Worm (Caenorhabditis elegans) whole organism, L3 larva: Measurements from ENCODE around the gene srx-74.

ENCODE experiments used
- ZK546.5 ChIP-seq: sonication (generic microtip); optimal IDR thresholded peaks from 2 replicates; lab custom pipeline; 2017; ENCODE audit warnings: missing biosample characterization, missing genetic modification characterization
- ama-1 ChIP-seq: fragments of 150-350 bp; optimal IDR thresholded peaks from 2 replicates; lab custom pipeline; 2018
- ceh-16 ChIP-seq: sonication (generic microtip); optimal IDR thresholded peaks from 2 replicates; lab custom pipeline; 2017; ENCODE audit warnings: missing biosample characterization, missing genetic modification characterization
- ceh-28 ChIP-seq: fragments of 150-350 bp; optimal IDR thresholded peaks from 2 replicates; lab custom pipeline; 2014; ENCODE audit warnings: missing biosample characterization, missing genetic modification reagents, missing genetic modification characterization
- daf-12 ChIP-seq: fragments of 150-350 bp; optimal IDR thresholded peaks from 2 replicates; lab custom pipeline; 2014; ENCODE audit warnings: missing biosample characterization, missing genetic modification reagents, missing genetic modification characterization
- egl-27 ChIP-seq: sonication (generic microtip); optimal IDR thresholded peaks from 4 replicates; lab custom pipeline; 2017; ENCODE audit warnings: missing biosample characterization, missing genetic modification reagents, missing genetic modification characterization
- egl-5 ChIP-seq: fragments of 150-350 bp; optimal IDR thresholded peaks from 2 replicates; lab custom pipeline; 2017; ENCODE audit warnings: missing biosample characterization, missing genetic modification reagents, missing genetic modification characterization, inconsistent platforms
- elt-1 ChIP-seq: fragments of 150-350 bp; optimal IDR thresholded peaks from 2 replicates; lab custom pipeline; 2014; ENCODE audit warnings: missing biosample characterization, missing genetic modification characterization
- elt-3 ChIP-seq, 3 experiments: fragments of 150-350 bp in 1 of 3; sonication (generic microtip) in 2 of 3; optimal IDR thresholded peaks; 2 replicates in 2 of 3; 4 replicates in 1 of 3; lab custom pipeline; 2014 to 2017; ENCODE audit warnings: missing biosample characterization in 3 of 3, missing genetic modification characterization in 3 of 3
- eor-1 ChIP-seq, 2 experiments: fragments of 150-350 bp; optimal IDR thresholded peaks; 2 replicates each; lab custom pipeline; 2014 to 2018; ENCODE audit warnings: missing biosample characterization in 2 of 2, missing genetic modification characterization in 2 of 2
- fkh-10 ChIP-seq: sonication (generic microtip); optimal IDR thresholded peaks from 2 replicates; lab custom pipeline; 2017; ENCODE audit warnings: missing biosample characterization, missing genetic modification reagents, missing genetic modification characterization
- fos-1 ChIP-seq: fragments of 150-350 bp; optimal IDR thresholded peaks from 2 replicates; lab custom pipeline; 2014; ENCODE audit warnings: missing biosample characterization, missing genetic modification characterization
- lin-15B ChIP-seq: fragments of 150-350 bp; optimal IDR thresholded peaks from 2 replicates; lab custom pipeline; 2014; ENCODE audit warnings: missing biosample characterization, missing genetic modification characterization
- lin-39 ChIP-seq: fragments of 150-350 bp; optimal IDR thresholded peaks from 2 replicates; lab custom pipeline; 2018; ENCODE audit warnings: missing biosample characterization, missing genetic modification reagents, missing genetic modification characterization
- lsy-12 ChIP-seq: sonication (generic microtip); optimal IDR thresholded peaks from 2 replicates; lab custom pipeline; 2016; ENCODE audit warnings: mild to moderate bottlenecking, missing genetic modification characterization, missing compliant biosample characterization
- mdl-1 ChIP-seq: fragments of 150-350 bp; optimal IDR thresholded peaks from 2 replicates; lab custom pipeline; 2014; ENCODE audit warnings: missing biosample characterization, missing genetic modification characterization
- mml-1 ChIP-seq: fragments of 150-350 bp; sonication (generic microtip); optimal IDR thresholded peaks from 3 replicates; lab custom pipeline; 2014; ENCODE audit warnings: missing biosample characterization, missing genetic modification characterization
- nfya-1 ChIP-seq: sonication (generic microtip); optimal IDR thresholded peaks from 2 replicates; lab custom pipeline; 2017; ENCODE audit warnings: missing genetic modification characterization, mild to moderate bottlenecking, missing compliant biosample characterization, antibody characterized with exemption, moderate library complexity; ENCODE audit not compliant: insufficient read depth
- nhr-11 ChIP-seq: fragments of 150-350 bp; optimal IDR thresholded peaks from 2 replicates; lab custom pipeline; 2014; ENCODE audit warnings: missing biosample characterization, missing genetic modification characterization
- nhr-12 ChIP-seq: fragments of 150-350 bp; optimal IDR thresholded peaks from 2 replicates; lab custom pipeline; 2014; ENCODE audit warnings: missing biosample characterization, missing genetic modification characterization
- nhr-23 ChIP-seq: fragments of 150-350 bp; optimal IDR thresholded peaks from 2 replicates; lab custom pipeline; 2014; ENCODE audit warnings: missing biosample characterization, missing genetic modification reagents, missing genetic modification characterization
- nhr-237 ChIP-seq: fragments of 150-350 bp; optimal IDR thresholded peaks from 2 replicates; lab custom pipeline; 2014; ENCODE audit warnings: missing biosample characterization, missing genetic modification characterization
- nhr-25 ChIP-seq: sonication (generic microtip); optimal IDR thresholded peaks from 2 replicates; lab custom pipeline; 2017; ENCODE audit warnings: missing biosample characterization, missing genetic modification characterization
- nhr-28 ChIP-seq: fragments of 150-350 bp; optimal IDR thresholded peaks from 2 replicates; lab custom pipeline; 2014; ENCODE audit warnings: missing biosample characterization, missing genetic modification characterization
- nhr-43 ChIP-seq: sonication (generic microtip); optimal IDR thresholded peaks from 2 replicates; lab custom pipeline; 2016; ENCODE audit warnings: mild to moderate bottlenecking, missing genetic modification characterization, missing compliant biosample characterization; ENCODE audit not compliant: poor library complexity, severe bottlenecking
- nhr-67 ChIP-seq: fragments of 150-350 bp; optimal IDR thresholded peaks from 2 replicates; lab custom pipeline; 2014; ENCODE audit warnings: missing biosample characterization, missing genetic modification characterization
- nhr-76 ChIP-seq: fragments of 150-350 bp; sonication (generic microtip); optimal IDR thresholded peaks from 5 replicates; lab custom pipeline; 2014; ENCODE audit warnings: missing biosample characterization, missing genetic modification characterization
- nhr-77 ChIP-seq: fragments of 150-350 bp; optimal IDR thresholded peaks from 2 replicates; lab custom pipeline; 2014; ENCODE audit warnings: missing biosample characterization, missing genetic modification characterization
- pha-4 ChIP-seq: fragments of 150-350 bp; optimal IDR thresholded peaks from 2 replicates; lab custom pipeline; 2014; ENCODE audit warnings: missing biosample characterization, missing genetic modification reagents, missing genetic modification characterization
- sea-2 ChIP-seq: fragments of 150-350 bp; sonication (generic microtip); optimal IDR thresholded peaks from 4 replicates; lab custom pipeline; 2014; ENCODE audit warnings: missing biosample characterization, missing genetic modification reagents, missing genetic modification characterization
- snpc-4 ChIP-seq: fragments of 150-350 bp; optimal IDR thresholded peaks from 2 replicates; lab custom pipeline; 2014; ENCODE audit warnings: missing biosample characterization, missing genetic modification characterization
- tbx-2 ChIP-seq: sonication (generic microtip); optimal IDR thresholded peaks from 2 replicates; lab custom pipeline; 2016; ENCODE audit warnings: mild to moderate bottlenecking, missing genetic modification characterization, missing compliant biosample characterization
- unc-62 ChIP-seq: fragments of 150-350 bp; sonication (generic microtip); optimal IDR thresholded peaks from 4 replicates; lab custom pipeline; 2014; ENCODE audit warnings: missing biosample characterization, missing genetic modification reagents, missing genetic modification characterization
- zag-1 ChIP-seq: fragments of 150-350 bp; optimal IDR thresholded peaks from 2 replicates; lab custom pipeline; 2014; ENCODE audit warnings: missing biosample characterization, missing genetic modification characterization
- ztf-11 ChIP-seq: fragments of 150-350 bp; optimal IDR thresholded peaks from 2 replicates; lab custom pipeline; 2014; ENCODE audit warnings: missing biosample characterization, missing genetic modification characterization
- ztf-4 ChIP-seq: fragments of 150-350 bp; optimal IDR thresholded peaks from 2 replicates; lab custom pipeline; 2014; ENCODE audit warnings: missing biosample characterization, missing genetic modification characterization

The srx-74 gene

DNA sequence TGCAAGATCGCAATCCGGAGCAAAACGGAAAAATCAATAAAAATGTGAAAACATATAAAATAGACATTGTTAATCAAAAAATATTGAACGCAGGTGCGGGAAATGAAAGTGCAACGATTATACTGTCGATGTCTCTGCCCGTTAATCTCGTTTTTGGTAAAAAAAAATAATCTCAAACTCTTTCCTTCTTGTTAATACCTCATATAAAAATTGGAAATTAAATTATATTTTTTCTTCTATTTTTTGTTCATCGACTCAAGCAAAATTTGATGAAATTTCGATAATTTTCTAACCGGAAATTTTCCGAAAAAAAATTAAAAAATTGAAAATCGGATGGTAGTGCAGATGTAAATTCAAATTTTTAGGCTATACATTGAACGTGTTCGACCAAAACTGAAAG, 10.2 kb upstream of the srx-74 start, which contains the start of gene K03B4.9:
Gene K03B4.9, minus strand, starts transcription at position 101 of the 400 bp plus-strand sequence.
- TF ChIP-seq ceh-28 (tag; lab: Kevin White, UChicago) (no peak), ama-1 (no peak), egl-27 (no peak), mml-1 (tag; lab: Kevin White, UChicago) (no peak), sea-2 (GFP tag; lab: Kevin White, UChicago) (no peak)

DNA sequence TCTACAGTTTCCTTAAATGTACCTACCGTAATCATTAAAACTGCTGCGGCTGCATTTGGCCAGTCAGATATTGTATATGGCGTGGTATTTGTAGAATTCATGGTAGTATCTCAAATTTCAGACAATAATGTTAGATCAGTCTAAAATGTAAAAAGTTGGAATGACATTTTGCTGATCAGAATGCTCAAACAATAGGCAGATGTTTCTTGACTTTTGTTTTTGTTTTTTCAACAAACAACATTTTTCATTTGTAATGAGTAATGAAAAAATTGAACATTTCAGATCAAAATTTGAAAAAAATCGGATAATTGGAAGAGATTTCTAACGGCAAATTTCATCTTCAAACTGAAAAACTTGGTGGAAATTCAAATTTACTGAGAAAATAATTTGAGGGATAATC, 6.3 kb upstream of the srx-74 start, which contains the start of gene srx-77:
Gene srx-77, minus strand, starts transcription at position 101 of the 400 bp plus-strand sequence.
- TF ChIP-seq nhr-67 (tag; lab: Kevin White, UChicago) (no peak), daf-12 (tag; lab: Kevin White, UChicago) (no peak), egl-5 (tag; lab: Kevin White, UChicago) (no peak), fos-1 (tag; lab: Kevin White, UChicago) (no peak), fkh-10 (GFP tag; lab: Kevin White, UChicago) (no peak), mml-1 (tag; lab: Kevin White, UChicago) (no peak), pha-4 (tag; lab: Kevin White, UChicago) (no peak), egl-27 (no peak), lsy-12 (no peak), ceh-16 (no peak), nhr-76 (tag; lab: Kevin White, UChicago) (no peak), nfya-1 (tag; lab: Kevin White, UChicago) (no peak), ZK546.5 (tag; lab: Kevin White, UChicago) (no peak), nhr-237 (no peak), ceh-28 (tag; lab: Kevin White, UChicago) (no peak), ama-1 (no peak)

DNA sequence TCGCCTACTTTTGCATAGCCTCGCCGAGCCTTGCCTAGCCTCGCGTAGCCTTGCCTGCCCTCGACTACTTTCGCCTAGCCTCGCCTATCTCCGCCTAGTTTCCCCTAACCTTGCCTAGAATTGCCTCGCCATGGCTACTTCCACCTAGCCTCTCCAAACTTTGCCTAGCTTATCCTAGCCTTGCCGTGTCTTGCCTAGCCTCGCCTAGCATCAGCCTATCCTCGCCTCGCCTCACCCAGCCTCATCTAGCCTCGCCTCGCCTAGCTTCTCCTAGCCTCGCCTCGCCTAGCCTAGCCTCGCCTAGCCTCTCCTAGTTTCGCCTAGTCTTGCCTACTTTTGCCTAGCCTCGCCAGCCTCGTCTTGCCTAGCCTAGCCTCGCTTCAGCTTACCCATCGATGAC, 4.8 kb upstream of the srx-74 start:
- TF ChIP-seq eor-1 (tag; optimal IDR thresholded peaks at IDR 0.05; lab: Kevin White, UChicago) (no peak), nhr-12 (tag; lab: Kevin White, UChicago) (no peak), nhr-28 (tag; lab: Kevin White, UChicago) (no peak), egl-5 (tag; lab: Kevin White, UChicago) (no peak), unc-62 (GFP tag; lab: Kevin White, UChicago) (no peak), nhr-25 (tag; lab: Kevin White, UChicago) (no peak), ztf-11 (no peak), egl-27 (no peak), elt-1 (tag; lab: Kevin White, UChicago) (no peak), daf-12 (tag; lab: Kevin White, UChicago) (no peak), ceh-28 (tag; lab: Kevin White, UChicago) (no peak), mdl-1 (no peak), ama-1 (no peak), elt-3 (tag; optimal IDR thresholded peaks at IDR 0.05; lab: Kevin White, UChicago) (no peak), nhr-77 (tag; lab: Kevin White, UChicago) (no peak), zag-1 (tag; lab: Kevin White, UChicago) (no peak), nhr-237 (no peak), pha-4 (tag; lab: Kevin White, UChicago) (no peak), nhr-11 (tag; lab: Kevin White, UChicago) (no peak), nhr-43 (no peak)
- TF ChIP-seq, all 47 proteins: peak for 0

DNA sequence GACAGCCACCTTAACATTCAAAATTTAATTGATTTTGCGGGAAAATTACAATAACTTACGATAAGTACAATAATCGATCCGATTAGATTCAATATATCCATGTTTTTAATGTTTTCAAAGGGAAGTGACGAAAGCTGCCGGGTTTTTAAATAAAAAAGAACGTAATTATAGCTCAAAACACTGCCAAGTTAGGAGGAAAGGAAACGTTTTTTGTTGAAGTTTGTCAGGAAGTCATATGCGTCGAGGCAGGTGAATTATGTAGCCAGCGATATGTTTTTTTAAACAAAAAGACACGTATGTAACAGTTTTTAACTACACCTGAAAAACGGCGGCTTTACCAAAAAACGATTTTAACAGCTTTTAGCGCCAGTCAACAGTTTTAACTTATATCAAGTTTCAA, 3.4 kb upstream of the srx-74 start, which contains the start of gene srx-73:
Gene srx-73, minus strand, starts transcription at position 101 of the 400 bp plus-strand sequence.
- TF ChIP-seq ztf-11, result no peak
- no peak for TF ChIP-seq sea-2 (GFP tag; lab: Kevin White, UChicago)
- no peak for TF ChIP-seq snpc-4 (tag; lab: Kevin White, UChicago)
- no peak for TF ChIP-seq nhr-23
- TF ChIP-seq daf-12 (tag; lab: Kevin White, UChicago), result no peak
- no peak for TF ChIP-seq nhr-77 (tag; lab: Kevin White, UChicago)
- TF ChIP-seq ceh-28 (tag; lab: Kevin White, UChicago), result no peak
- no peak for TF ChIP-seq lin-39 (tag; lab: Kevin White, UChicago)
- no peak for TF ChIP-seq ZK546.5 (tag; lab: Kevin White, UChicago)
- no peak for TF ChIP-seq lsy-12
- TF ChIP-seq tbx-2 (tag; lab: Kevin White, UChicago), result no peak
- no peak for TF ChIP-seq nhr-67 (tag; lab: Kevin White, UChicago)
- TF ChIP-seq ztf-4 (tag; lab: Kevin White, UChicago), result no peak
- no peak for TF ChIP-seq unc-62 (GFP tag; lab: Kevin White, UChicago)
- no peak for TF ChIP-seq elt-3 (tag; optimal IDR thresholded peaks at IDR 0.05; lab: Kevin White, UChicago)
- TF ChIP-seq fkh-10 (GFP tag; lab: Kevin White, UChicago), result no peak
- TF ChIP-seq lin-15B (tag; lab: Kevin White, UChicago), result no peak
- no peak for TF ChIP-seq elt-1 (tag; lab: Kevin White, UChicago)
